Fruit fly (Drosophila melanogaster) whole organism, adult: ENCODE data around the gene Ran-like.

Source experiments
- CG1620 ChIP-seq: fragments of 200-800 bp; sonication (Bioruptor generic); optimal IDR thresholded peaks from 2 replicates; lab custom pipeline; 2016; ENCODE audit warnings: missing biosample characterization, missing genetic modification characterization
- kay ChIP-seq: fragments of 200-800 bp; sonication (Bioruptor generic); peaks from one replicate; lab custom pipeline; 2016; ENCODE audit warnings: missing biosample characterization, missing genetic modification characterization, borderline replicate concordance

dm6 chr3L:15525153-15525552 is 40.0 kb upstream of the Ran-like start, which contains the start of gene CG33986:
- TF ChIP-seq kay (GFP tag; lab: Kevin White, UChicago) (no peak), CG1620 (GFP tag; lab: Kevin White, UChicago) (no peak)
